Worm (Caenorhabditis elegans) whole organism, late embryonic: Measurements from ENCODE around the gene srx-95.

Experiments
- ceh-22 ChIP-seq: sonication (generic microtip); optimal IDR thresholded peaks from 2 replicates; lab custom pipeline; 2017; ENCODE audit warnings: missing biosample characterization, missing genetic modification characterization
- ceh-31 ChIP-seq: sonication (generic microtip); optimal IDR thresholded peaks from 2 replicates; lab custom pipeline; 2016; ENCODE audit warnings: missing genetic modification characterization, missing compliant biosample characterization
- ceh-45 ChIP-seq: fragments of 200-800 bp; sonication (Bioruptor generic); IDR thresholded peaks from 2 replicates; pipeline ENCODE4 v1.3.6; 2022; ENCODE audit warnings: missing genetic modification reagents, missing genetic modification characterization, missing compliant biosample characterization
- lin-11 ChIP-seq: fragments of 200-800 bp; sonication (Bioruptor generic); optimal IDR thresholded peaks from 2 replicates; lab custom pipeline; 2018; ENCODE audit warnings: mild to moderate bottlenecking, missing genetic modification characterization, missing compliant biosample characterization
- npax-4 ChIP-seq: sonication (generic microtip); optimal IDR thresholded peaks from 2 replicates; lab custom pipeline; 2016; ENCODE audit warnings: missing genetic modification characterization, missing compliant biosample characterization
- pha-2 ChIP-seq: sonication (generic microtip); optimal IDR thresholded peaks from 2 replicates; lab custom pipeline; 2017; ENCODE audit warnings: mild to moderate bottlenecking, missing genetic modification characterization, missing compliant biosample characterization
- pha-4 ChIP-seq: fragments of 150-350 bp; optimal IDR thresholded peaks from 2 replicates; lab custom pipeline; 2018; ENCODE audit warnings: missing biosample characterization, missing genetic modification reagents, missing genetic modification characterization
- unc-55 ChIP-seq: sonication (generic microtip); optimal IDR thresholded peaks from 2 replicates; lab custom pipeline; 2017; ENCODE audit warnings: missing biosample characterization, missing genetic modification reagents, missing genetic modification characterization

DNA sequence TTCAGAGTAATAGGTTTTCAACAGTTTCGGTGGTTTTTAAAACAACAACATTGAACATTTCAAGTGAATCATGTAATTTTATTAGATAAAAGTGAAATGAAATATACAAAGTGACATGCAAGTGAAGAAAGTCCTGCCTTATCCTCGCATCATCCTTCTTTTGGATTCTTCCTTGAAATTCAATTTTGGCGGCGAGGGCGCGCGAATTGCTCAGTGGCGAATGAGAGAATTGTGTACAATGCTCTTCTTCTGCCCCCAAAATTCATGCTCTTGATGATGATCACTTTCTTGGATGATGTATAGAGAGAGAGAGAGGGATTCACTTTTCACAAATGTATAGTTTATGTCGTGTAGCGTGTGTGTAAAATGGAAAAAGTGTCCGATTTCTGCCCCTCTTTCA lies 44.9 kb downstream of the srx-95 start:
- TF ChIP-seq pha-4 (tag; lab: Kevin White, UChicago): no peak
- no peak for TF ChIP-seq lin-11 (tag; lab: Kevin White, UChicago)
- TF ChIP-seq ceh-45 (GFP tag; lab: Robert Waterston, UW): no peak
- TF ChIP-seq ceh-22 (tag; lab: Kevin White, UChicago): no peak
- no peak for TF ChIP-seq ceh-31 (tag; lab: Kevin White, UChicago)
- no peak for TF ChIP-seq npax-4 (tag; lab: Kevin White, UChicago)
- TF ChIP-seq pha-2: no peak
- no peak for TF ChIP-seq unc-55 (GFP tag; lab: Kevin White, UChicago)
